Worm (Caenorhabditis elegans) whole organism, midembryonic: ENCODE results near the gene srh-83.

ENCODE experiments used
- T22C8.4 ChIP-seq: fragments of 200-800 bp; sonication (Bioruptor generic); IDR thresholded peaks from 2 replicates; pipeline ENCODE4 v1.3.6; 2022; ENCODE audit warnings: missing genetic modification characterization, missing compliant biosample characterization
- cog-1 ChIP-seq: sonication (generic microtip); optimal IDR thresholded peaks from 2 replicates; lab custom pipeline; 2016; ENCODE audit warnings: missing genetic modification characterization, missing compliant biosample characterization
- flt-1 ChIP-seq: fragments of 200-800 bp; sonication (Bioruptor generic); IDR thresholded peaks from 2 replicates; pipeline ENCODE4 v1.3.6; 2022; ENCODE audit warnings: missing genetic modification characterization, missing compliant biosample characterization
- med-1 ChIP-seq: sonication (generic microtip); optimal IDR thresholded peaks from 2 replicates; lab custom pipeline; 2017; ENCODE audit warnings: missing genetic modification characterization, mild to moderate bottlenecking, missing compliant biosample characterization, antibody characterized with exemption, missing genetic modification reagents; ENCODE audit not compliant: insufficient read depth
- ref-1 ChIP-seq: fragments of 200-800 bp; sonication (Bioruptor generic); conservative IDR thresholded peaks from 2 replicates; pipeline ENCODE4 v1.3.6; 2022; ENCODE audit warnings: missing genetic modification reagents, missing genetic modification characterization, missing compliant biosample characterization
- tab-1 ChIP-seq: fragments of 200-800 bp; sonication (Bioruptor generic); IDR thresholded peaks from 2 replicates; pipeline ENCODE4 v1.3.6; 2022; ENCODE audit warnings: missing genetic modification characterization, missing compliant biosample characterization
- ztf-23 ChIP-seq: fragments of 200-800 bp; sonication (Bioruptor generic); IDR thresholded peaks from 2 replicates; pipeline ENCODE4 v1.3.6; 2022; ENCODE audit warnings: missing genetic modification reagents, missing genetic modification characterization, missing compliant biosample characterization
- ztf-29 ChIP-seq: fragments of 200-800 bp; sonication (Bioruptor generic); IDR thresholded peaks from 2 replicates; pipeline ENCODE4 v1.3.6; 2022; ENCODE audit warnings: missing genetic modification reagents, missing genetic modification characterization, missing compliant biosample characterization

DNA sequence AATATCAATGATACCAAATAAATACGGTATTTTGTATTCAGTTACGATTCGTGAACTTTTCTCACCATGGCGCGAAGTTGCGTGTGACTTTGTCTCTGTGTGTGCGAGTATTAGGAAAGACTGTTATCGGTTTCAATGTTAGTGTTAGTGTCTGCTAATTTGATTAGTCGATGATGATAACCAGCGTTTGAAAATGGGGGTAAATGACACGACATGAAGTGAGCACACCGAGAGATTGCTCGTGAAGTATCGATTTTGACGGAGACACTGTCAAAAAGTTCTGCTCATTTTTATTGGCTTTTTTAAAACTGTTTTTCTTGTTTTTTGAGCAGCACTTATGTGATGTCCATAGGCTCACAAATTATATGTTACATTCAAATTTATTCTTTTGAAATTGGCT, 34.1 kb downstream of the srh-83 start:
- TF ChIP-seq med-1: no peak
- TF ChIP-seq flt-1 (GFP tag; lab: Robert Waterston, UW): no peak
- no peak for TF ChIP-seq ztf-29 (GFP tag; lab: Robert Waterston, UW)
- no peak for TF ChIP-seq cog-1
- TF ChIP-seq T22C8.4 (GFP tag; lab: Robert Waterston, UW): no peak
- TF ChIP-seq ztf-23 (GFP tag; lab: Robert Waterston, UW): no peak
- no peak for TF ChIP-seq tab-1
- TF ChIP-seq ref-1 (GFP tag; lab: Robert Waterston, UW): no peak
